Fruit fly (Drosophila melanogaster): ENCODE measurements around the gene Sf3b1.

DNA sequence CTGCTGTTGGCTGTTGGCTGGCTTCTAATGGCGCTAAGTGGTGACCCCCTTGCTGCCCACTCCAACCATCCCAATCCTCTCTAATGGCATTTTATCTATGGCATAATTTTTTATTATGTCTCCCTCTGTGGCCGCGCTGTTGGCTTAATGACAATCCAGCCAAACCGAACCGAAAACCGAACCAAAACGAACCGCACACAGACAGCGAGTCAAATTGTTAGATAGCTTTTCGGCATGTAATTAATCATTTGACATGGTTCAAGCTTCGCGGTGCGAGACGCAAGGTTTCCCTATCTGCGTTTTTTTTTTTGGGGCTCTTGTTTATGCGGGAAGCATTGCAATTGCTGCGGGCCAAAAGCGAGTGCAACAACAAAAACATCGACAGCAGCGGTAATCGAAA lies 40.5 kb upstream of the Sf3b1 start:
- TF ChIP-seq pan (optimal IDR thresholded peaks at IDR 0.05) (no peak), N (GFP tag; optimal IDR thresholded peaks at IDR 0.05) (no peak), Abd-B (GFP tag; optimal IDR thresholded peaks at IDR 0.05) (no peak), br (GFP tag; optimal IDR thresholded peaks at IDR 0.05) (no peak)
